Fruit fly (Drosophila melanogaster): ENCODE data around the gene CG34241.

Gene CG34241

dm6 chr3L:12124975-12125374, 2.8 kb upstream of the CG34241 start, which contains the start of gene yps (continued):
- TF ChIP-seq tna (GFP tag; IDR thresholded peaks at IDR 0.05; ENCODE audit: partially characterized antibody) (peak; percentile 42; the same call in 1 of the 2 replicates), MESR4 (GFP tag; optimal IDR thresholded peaks at IDR 0.05) (peak; percentile 98), CG17829 (tag; optimal IDR thresholded peaks at IDR 0.05) (peak; percentile 90), Mrtf (GFP tag; IDR thresholded peaks at IDR 0.05) (no peak; the same call in 1 of the 3 replicates), Hr3 (GFP tag; optimal IDR thresholded peaks at IDR 0.05) (peak; percentile 74), Eip74EF (GFP tag; optimal IDR thresholded peaks at IDR 0.05) (peak in 1 of 2 experiments; percentile 70), otp (GFP tag; IDR thresholded peaks at IDR 0.05) (peak; percentile 97), lov (optimal IDR thresholded peaks at IDR 0.05) (no peak), lov (GFP tag; IDR thresholded peaks at IDR 0.05) (peak; percentile 97), insv (GFP tag; optimal IDR thresholded peaks at IDR 0.05) (peak in 1 of 2 experiments; percentile 85), bab2 (GFP tag; optimal IDR thresholded peaks at IDR 0.05) (peak; percentile 78), CG1529 (GFP tag; optimal IDR thresholded peaks at IDR 0.05) (peak; percentile 87), CG10321 (GFP tag; IDR thresholded peaks at IDR 0.05) (peak; percentile 82), CG6272 (GFP tag; IDR thresholded peaks at IDR 0.05) (peak; percentile 58; the same call in 1 of the 2 replicates), CG34224 (GFP tag; IDR thresholded peaks at IDR 0.05; ENCODE audit: partially characterized antibody) (peak; percentile 55; the same call in 2 of the 3 replicates), phol (tag; optimal IDR thresholded peaks at IDR 0.05) (peak; percentile 90), CG10543 (GFP tag; optimal IDR thresholded peaks at IDR 0.05) (peak; percentile 98), CG17802 (tag; optimal IDR thresholded peaks at IDR 0.05) (peak; percentile 84), chm (GFP tag; IDR thresholded peaks at IDR 0.05) (peak; percentile 98), onecut (GFP tag; IDR thresholded peaks at IDR 0.05) (peak; percentile 95), grau (tag; optimal IDR thresholded peaks at IDR 0.05) (peak; percentile 87), gt (GFP tag; IDR thresholded peaks at IDR 0.05) (peak; percentile 55), CG10654 (GFP tag; optimal IDR thresholded peaks at IDR 0.05) (peak; percentile 92), dan (GFP tag; IDR thresholded peaks at IDR 0.05) (no peak), Hmx (GFP tag; optimal IDR thresholded peaks at IDR 0.05) (peak; percentile 27), Hr39 (optimal IDR thresholded peaks at IDR 0.05) (no peak), sens-2 (GFP tag; IDR thresholded peaks at IDR 0.05) (peak; percentile 94), dmrt99B (tag; optimal IDR thresholded peaks at IDR 0.05) (peak; percentile 81), CG14860 (GFP tag; IDR thresholded peaks at IDR 0.05; ENCODE audit: partially characterized antibody) (0 out of 3 replicates have a peak, but pooled peaks have one; percentile 44), CG3838 (GFP tag; optimal IDR thresholded peaks at IDR 0.05) (peak; percentile 91), ems (GFP tag; optimal IDR thresholded peaks at IDR 0.05) (peak; percentile 83), usp (GFP tag; optimal IDR thresholded peaks at IDR 0.05) (no peak), CG9932 (GFP tag; IDR thresholded peaks at IDR 0.05) (peak; percentile 82), ewg (GFP tag; optimal IDR thresholded peaks at IDR 0.05) (peak; percentile 87), Meics (GFP tag; optimal IDR thresholded peaks at IDR 0.05) (peak; percentile 98), CG3065 (GFP tag; optimal IDR thresholded peaks at IDR 0.05) (peak; percentile 85), CG3726 (GFP tag; IDR thresholded peaks at IDR 0.05) (peak; percentile 81; the same call in 1 of the 3 replicates), CG18764 (GFP tag; optimal IDR thresholded peaks at IDR 0.05) (peak; percentile 93), CG15011 (GFP tag; optimal IDR thresholded peaks at IDR 0.05) (peak; percentile 94), zfh1 (GFP tag; IDR thresholded peaks at IDR 0.05) (peak; percentile 97), CG11093 (GFP tag; IDR thresholded peaks at IDR 0.05) (0 out of 3 replicates have a peak, but pooled peaks have one; percentile 8), CG1832 (GFP tag; optimal IDR thresholded peaks at IDR 0.05) (no peak), H2.0 (GFP tag; IDR thresholded peaks at IDR 0.05) (peak; percentile 84), stwl (tag; optimal IDR thresholded peaks at IDR 0.05) (peak; percentile 91), Chrac-16 (GFP tag; optimal IDR thresholded peaks at IDR 0.05) (peak; percentile 64), ssp (GFP tag; IDR thresholded peaks at IDR 0.05) (peak; percentile 75), nau (GFP tag; optimal IDR thresholded peaks at IDR 0.05) (no peak), CG15696 (tag; optimal IDR thresholded peaks at IDR 0.05) (peak; percentile 63), NC2α (GFP tag; optimal IDR thresholded peaks at IDR 0.05) (peak; percentile 87), CG15479 (GFP tag; optimal IDR thresholded peaks at IDR 0.05) (peak; percentile 1), danr (GFP tag; IDR thresholded peaks at IDR 0.05) (no peak; the same call in 1 of the 2 replicates)
